Worm (Caenorhabditis elegans) whole organism, young adult: ENCODE measurements around the gene nhr-280.

ENCODE experiments used
- T07F8.4 ChIP-seq: sonication (generic microtip); optimal IDR thresholded peaks from 2 replicates; lab custom pipeline; 2016; ENCODE audit warnings: mild to moderate bottlenecking, missing genetic modification characterization, moderate library complexity, missing compliant biosample characterization
- Y53F4B.3 ChIP-seq: fragments of 200-800 bp; sonication (Bioruptor generic); IDR thresholded peaks from 2 replicates; pipeline ENCODE4 v1.3.6; 2022; ENCODE audit warnings: missing genetic modification reagents, missing genetic modification characterization, missing compliant biosample characterization
- Y56A3A.18 ChIP-seq: fragments of 200-800 bp; sonication (Bioruptor generic); IDR thresholded peaks from 2 replicates; pipeline ENCODE4 v1.3.6; 2022; ENCODE audit warnings: missing genetic modification reagents, missing genetic modification characterization, missing compliant biosample characterization
- Y79H2A.3 ChIP-seq: fragments of 200-800 bp; sonication (Bioruptor generic); conservative IDR thresholded peaks from 2 replicates; pipeline ENCODE4 v1.3.6; 2022; ENCODE audit warnings: missing genetic modification reagents, missing genetic modification characterization, missing compliant biosample characterization
- attf-3 ChIP-seq: fragments of 200-800 bp; sonication (Bioruptor generic); conservative IDR thresholded peaks from 2 replicates; pipeline ENCODE4 v1.3.6; 2022; ENCODE audit warnings: missing genetic modification reagents, missing genetic modification characterization, missing compliant biosample characterization
- attf-5 ChIP-seq: fragments of 200-800 bp; sonication (Bioruptor generic); optimal IDR thresholded peaks from 2 replicates; lab custom pipeline; 2018; ENCODE audit warnings: mild to moderate bottlenecking, missing genetic modification characterization, missing compliant biosample characterization
- bed-1 ChIP-seq: fragments of 200-800 bp; sonication (Bioruptor generic); IDR thresholded peaks from 2 replicates; pipeline ENCODE4 v1.3.6; 2022; ENCODE audit warnings: missing genetic modification reagents, missing genetic modification characterization, missing compliant biosample characterization
- ceh-40 ChIP-seq: fragments of 200-800 bp; sonication (Bioruptor generic); IDR thresholded peaks from 2 replicates; pipeline ENCODE4 v1.3.6; 2022; ENCODE audit warnings: missing genetic modification characterization, missing compliant biosample characterization
- die-1 ChIP-seq: sonication (generic microtip); optimal IDR thresholded peaks from 2 replicates; lab custom pipeline; 2016; ENCODE audit warnings: missing genotype, mild to moderate bottlenecking, missing genetic modification characterization, missing compliant biosample characterization
- egl-18 ChIP-seq: fragments of 200-800 bp; sonication (Bioruptor generic); IDR thresholded peaks from 2 replicates; pipeline ENCODE4 v1.3.6; 2022; ENCODE audit warnings: missing genetic modification reagents, missing genetic modification characterization, missing compliant biosample characterization
- ekl-4 ChIP-seq: fragments of 200-800 bp; sonication (Bioruptor generic); IDR thresholded peaks from 2 replicates; pipeline ENCODE4 v1.3.6; 2022; ENCODE audit warnings: missing genetic modification reagents, missing genetic modification characterization, missing compliant biosample characterization
- ets-4 ChIP-seq: fragments of 200-800 bp; sonication (Bioruptor generic); optimal IDR thresholded peaks from 2 replicates; lab custom pipeline; 2018; ENCODE audit warnings: mild to moderate bottlenecking, missing genetic modification characterization, missing compliant biosample characterization
- fkh-3 ChIP-seq: sonication (generic microtip); optimal IDR thresholded peaks from 2 replicates; lab custom pipeline; 2016; ENCODE audit warnings: mild to moderate bottlenecking, missing genetic modification characterization, missing compliant biosample characterization
- hmg-1.2 ChIP-seq: fragments of 200-800 bp; sonication (Bioruptor generic); IDR thresholded peaks from 2 replicates; pipeline ENCODE4 v1.3.6; 2022; ENCODE audit warnings: missing genetic modification reagents, missing genetic modification characterization, missing compliant biosample characterization
- hsf-1 ChIP-seq: fragments of 200-800 bp; sonication (Bioruptor generic); IDR thresholded peaks from 2 replicates; pipeline ENCODE4 v1.3.6; 2022; ENCODE audit warnings: missing genetic modification reagents, missing genetic modification characterization, missing compliant biosample characterization
- lin-26 ChIP-seq: fragments of 200-800 bp; sonication (Bioruptor generic); IDR thresholded peaks from 2 replicates; pipeline ENCODE4 v1.3.6; 2022; ENCODE audit warnings: missing genetic modification reagents, missing genetic modification characterization, missing compliant biosample characterization
- madf-3 ChIP-seq: fragments of 200-800 bp; sonication (Bioruptor generic); IDR thresholded peaks from 2 replicates; pipeline ENCODE4 v1.3.6; 2022; ENCODE audit warnings: missing genetic modification reagents, missing genetic modification characterization, missing compliant biosample characterization
- madf-8 ChIP-seq: fragments of 200-800 bp; sonication (Bioruptor generic); conservative IDR thresholded peaks from 2 replicates; pipeline ENCODE4 v1.3.6; 2022; ENCODE audit warnings: missing genetic modification reagents, missing genetic modification characterization, missing compliant biosample characterization
- mcd-1 ChIP-seq: fragments of 200-800 bp; sonication (Bioruptor generic); IDR thresholded peaks from 2 replicates; pipeline ENCODE4 v1.3.6; 2022; ENCODE audit warnings: missing genetic modification reagents, missing genetic modification characterization, missing compliant biosample characterization
- nfya-2 ChIP-seq: fragments of 200-800 bp; sonication (Bioruptor generic); IDR thresholded peaks from 2 replicates; pipeline ENCODE4 v1.3.6; 2022; ENCODE audit warnings: missing genetic modification reagents, missing genetic modification characterization, missing compliant biosample characterization
- nhr-120 ChIP-seq: fragments of 200-800 bp; sonication (Bioruptor generic); IDR thresholded peaks from 2 replicates; pipeline ENCODE4 v1.3.6; 2022; ENCODE audit warnings: missing genetic modification characterization, missing compliant biosample characterization
- nhr-80 ChIP-seq: sonication (generic microtip); optimal IDR thresholded peaks from 2 replicates; lab custom pipeline; 2016; ENCODE audit warnings: missing genetic modification characterization, missing compliant biosample characterization
- nhr-90 ChIP-seq: sonication (generic microtip); optimal IDR thresholded peaks from 2 replicates; lab custom pipeline; 2016; ENCODE audit warnings: missing genotype, mild to moderate bottlenecking, missing genetic modification characterization, missing compliant biosample characterization
- pha-4 ChIP-seq: fragments of 150-350 bp; sonication (generic microtip); optimal IDR thresholded peaks from 2 replicates; lab custom pipeline; 2014; ENCODE audit warnings: missing biosample characterization, missing genetic modification reagents, missing genetic modification characterization
- rcor-1 ChIP-seq: fragments of 200-800 bp; sonication (Bioruptor generic); IDR thresholded peaks from 2 replicates; pipeline ENCODE4 v1.3.6; 2022; ENCODE audit warnings: missing genetic modification reagents, missing genetic modification characterization, missing compliant biosample characterization
- sdz-38 ChIP-seq: sonication (generic microtip); optimal IDR thresholded peaks from 2 replicates; lab custom pipeline; 2016; ENCODE audit warnings: missing genotype, missing genetic modification characterization, missing compliant biosample characterization
- snpc-4 ChIP-seq, 5 experiments: fragments of 150-350 bp in 1 of 5; sonication (generic microtip) in 4 of 5; optimal IDR thresholded peaks; 2 replicates each; lab custom pipeline; 2014 to 2018; ENCODE audit warnings: missing genetic modification characterization in 5 of 5, missing biosample characterization in 3 of 5, antibody characterized with exemption in 2 of 5, mild to moderate bottlenecking in 2 of 5, missing compliant biosample characterization in 2 of 5, missing genotype in 2 of 5, moderate library complexity in 2 of 5, missing genetic modification reagents in 1 of 5
- sptf-2 ChIP-seq: fragments of 200-800 bp; sonication (Bioruptor generic); optimal IDR thresholded peaks from 2 replicates; lab custom pipeline; 2018; ENCODE audit warnings: mild to moderate bottlenecking, missing genetic modification characterization, missing compliant biosample characterization
- tbp1 ChIP-seq: fragments of 200-800 bp; sonication (Bioruptor generic); optimal IDR thresholded peaks from 2 replicates; lab custom pipeline; 2018; ENCODE audit warnings: mild to moderate bottlenecking, missing genetic modification characterization, missing compliant biosample characterization
- tbx-9 ChIP-seq: sonication (generic microtip); optimal IDR thresholded peaks from 2 replicates; lab custom pipeline; 2016; ENCODE audit warnings: borderline replicate concordance, missing genetic modification characterization, inconsistent platforms, missing compliant biosample characterization
- zim-3 ChIP-seq: sonication (generic microtip); optimal IDR thresholded peaks from 2 replicates; lab custom pipeline; 2017; ENCODE audit warnings: mild to moderate bottlenecking, missing genetic modification characterization, moderate library complexity, missing compliant biosample characterization
- ztf-22 ChIP-seq: fragments of 200-800 bp; sonication (Bioruptor generic); optimal IDR thresholded peaks from 2 replicates; lab custom pipeline; 2018; ENCODE audit warnings: mild to moderate bottlenecking, missing genetic modification characterization, moderate library complexity, missing compliant biosample characterization
- ztf-28 ChIP-seq: fragments of 200-800 bp; sonication (Bioruptor generic); IDR thresholded peaks from 2 replicates; pipeline ENCODE4 v1.3.6; 2022; ENCODE audit warnings: missing genetic modification reagents, missing genetic modification characterization, missing compliant biosample characterization

Gene nhr-280

DNA sequence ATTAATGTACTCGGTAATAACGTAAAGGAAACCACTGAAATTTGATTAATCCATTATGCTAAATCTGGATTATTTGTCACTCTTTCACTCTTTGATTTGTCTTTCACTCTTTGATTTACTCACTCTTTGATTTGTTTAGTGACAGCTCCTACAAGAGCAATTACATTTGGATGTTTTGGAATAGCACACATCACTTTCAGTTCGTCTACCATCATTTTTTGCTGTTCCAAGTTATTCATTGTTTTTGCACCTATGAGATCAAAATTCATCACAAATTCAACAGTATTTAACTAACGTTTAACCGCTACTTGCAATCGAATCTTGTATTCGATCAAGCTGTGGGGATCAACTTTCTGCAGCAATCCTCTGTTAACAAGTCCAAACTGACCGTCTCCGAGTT lies 18.6 kb upstream of the nhr-280 start:
- TF ChIP-seq bed-1 (GFP tag; lab: Robert Waterston, UW) (no peak), ekl-4 (GFP tag; lab: Robert Waterston, UW) (no peak), attf-3 (GFP tag; lab: Robert Waterston, UW) (no peak), fkh-3 (tag; lab: Kevin White, UChicago) (no peak), tbx-9 (tag; lab: Kevin White, UChicago) (no peak), sdz-38 (tag; lab: Kevin White, UChicago) (no peak), rcor-1 (GFP tag; lab: Robert Waterston, UW) (no peak), egl-18 (no peak), lin-26 (GFP tag; lab: Robert Waterston, UW) (no peak), Y56A3A.18 (GFP tag; lab: Robert Waterston, UW) (no peak), hsf-1 (GFP tag; lab: Robert Waterston, UW) (no peak), ztf-22 (no peak), Y79H2A.3 (GFP tag; lab: Robert Waterston, UW) (no peak), snpc-4 (GFP tag; optimal IDR thresholded peaks at IDR 0.05; lab: Kevin White, UChicago) (no peak), snpc-4 (tag; optimal IDR thresholded peaks at IDR 0.05; lab: Kevin White, UChicago) (no peak), T07F8.4 (tag; lab: Kevin White, UChicago) (no peak), madf-3 (GFP tag; lab: Robert Waterston, UW) (no peak), Y53F4B.3 (GFP tag; lab: Robert Waterston, UW) (no peak), nhr-90 (tag; lab: Kevin White, UChicago) (no peak), nfya-2 (GFP tag; lab: Robert Waterston, UW) (no peak)

ce11 chrIII:147570-148076 lies 17.1 kb upstream of the nhr-280 start, which contains the start of gene sqst-5:
Gene sqst-5, minus strand, starts transcription at chrIII:147620.
- no peak for TF ChIP-seq ceh-40
- peak; percentile 69 for TF ChIP-seq nhr-80
- TF ChIP-seq, all 124 proteins: peak for 1

DNA sequence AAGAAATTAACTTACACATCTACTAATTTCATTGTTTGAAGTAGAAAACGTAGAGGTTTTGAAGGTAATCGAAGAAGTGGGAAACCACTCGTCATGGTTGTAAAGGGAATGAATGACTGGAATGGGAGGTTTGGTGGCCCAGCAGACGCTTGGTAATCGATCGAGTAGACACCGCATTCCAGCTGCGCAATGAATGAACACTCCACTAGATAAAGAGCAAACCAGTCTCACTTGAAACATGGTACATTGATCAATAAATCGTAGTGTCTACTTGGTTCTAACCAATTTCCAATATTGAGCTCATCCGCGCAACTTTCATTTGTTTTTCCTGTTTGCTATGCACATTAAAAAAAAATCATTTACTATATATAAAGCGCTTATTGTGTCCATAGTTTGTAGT lies 15.8 kb upstream of the nhr-280 start, which contains the start of gene fbxb-84:
TSS of gene fbxb-84 (minus strand) at position 101 of the 400 bp plus-strand sequence.
- TF ChIP-seq ets-4 (GFP tag; lab: Kevin White, UChicago) (no peak), mcd-1 (GFP tag; lab: Robert Waterston, UW) (no peak), nhr-120 (GFP tag; lab: Robert Waterston, UW) (no peak), madf-3 (GFP tag; lab: Robert Waterston, UW) (no peak), hmg-1.2 (no peak), T07F8.4 (tag; lab: Kevin White, UChicago) (no peak), die-1 (tag; lab: Kevin White, UChicago) (no peak), ztf-28 (GFP tag; lab: Robert Waterston, UW) (no peak), zim-3 (no peak), snpc-4 (GFP tag; optimal IDR thresholded peaks at IDR 0.05; lab: Kevin White, UChicago) (no peak), snpc-4 (tag; optimal IDR thresholded peaks at IDR 0.05; lab: Kevin White, UChicago) (no peak), sptf-2 (GFP tag; lab: Kevin White, UChicago) (no peak), attf-3 (GFP tag; lab: Robert Waterston, UW) (no peak), madf-8 (GFP tag; lab: Robert Waterston, UW) (no peak), tbp1 (GFP tag; lab: Kevin White, UChicago) (no peak), nhr-80 (no peak), pha-4 (tag; lab: Kevin White, UChicago) (no peak), ekl-4 (GFP tag; lab: Robert Waterston, UW) (no peak), attf-5 (GFP tag; lab: Kevin White, UChicago) (no peak), tbx-9 (tag; lab: Kevin White, UChicago) (no peak)
